Fruit fly (Drosophila melanogaster) whole organism, embryonic: Measurements from ENCODE around the gene CG42259.
A peak's percentile ranks its signal among the peaks of the same experiment; 100 is the strongest.

Experiments
- Blimp-1 ChIP-seq: fragments of 200-800 bp; sonication (Bioruptor generic); optimal IDR thresholded peaks from 3 replicates; lab custom pipeline; 2018; ENCODE audit warnings: missing biosample characterization, missing genetic modification characterization, mild to moderate bottlenecking, moderate library complexity, missing genetic modification reagents
- CG11696 ChIP-seq: fragments of 200-800 bp; sonication (Bioruptor generic); IDR thresholded peaks from 2 replicates; pipeline ENCODE4 v1.3.6; 2022; ENCODE audit warnings: missing biosample characterization, missing genetic modification characterization
- CG11723 ChIP-seq: fragments of 200-800 bp; sonication (Bioruptor generic); optimal IDR thresholded peaks from 2 replicates; lab custom pipeline; 2017; ENCODE audit warnings: missing biosample characterization, mild to moderate bottlenecking, missing genetic modification characterization
- CG13296 ChIP-seq: fragments of 200-800 bp; sonication (Bioruptor generic); optimal IDR thresholded peaks from 3 replicates; lab custom pipeline; 2018; ENCODE audit warnings: missing biosample characterization, mild to moderate bottlenecking, missing genetic modification characterization
- CG14014 ChIP-seq: fragments of 200-800 bp; sonication (Bioruptor generic); IDR thresholded peaks from 2 replicates; pipeline ENCODE4 v1.3.6; 2022; ENCODE audit warnings: missing biosample characterization, missing genetic modification characterization
- CG15011 ChIP-seq: fragments of 200-800 bp; sonication (Bioruptor generic); optimal IDR thresholded peaks from 3 replicates; lab custom pipeline; 2018; ENCODE audit warnings: missing biosample characterization, mild to moderate bottlenecking, missing genetic modification characterization
- CG1529 ChIP-seq: fragments of 200-800 bp; sonication (Bioruptor generic); optimal IDR thresholded peaks from 3 replicates; lab custom pipeline; 2018; ENCODE audit warnings: missing biosample characterization, missing genetic modification characterization
- CG1647 ChIP-seq: fragments of 200-800 bp; sonication (Bioruptor generic); optimal IDR thresholded peaks from 3 replicates; lab custom pipeline; 2016; ENCODE audit warnings: missing biosample characterization, missing genetic modification characterization
- CG17359 ChIP-seq: fragments of 200-800 bp; sonication (Bioruptor generic); optimal IDR thresholded peaks from 3 replicates; lab custom pipeline; 2018; ENCODE audit warnings: missing biosample characterization, mild to moderate bottlenecking, missing genetic modification characterization, moderate library complexity
- CG2202 ChIP-seq: fragments of 200-800 bp; sonication (Bioruptor generic); optimal IDR thresholded peaks from 2 replicates; lab custom pipeline; 2018; ENCODE audit warnings: missing biosample characterization, mild to moderate bottlenecking, missing genetic modification characterization
- CG33213 ChIP-seq: fragments of 200-800 bp; sonication (Bioruptor generic); optimal IDR thresholded peaks from 3 replicates; lab custom pipeline; 2016; ENCODE audit warnings: missing biosample characterization, missing genetic modification characterization
- CG33557 ChIP-seq: fragments of 200-800 bp; sonication (Bioruptor generic); optimal IDR thresholded peaks from 2 replicates; lab custom pipeline; 2019; ENCODE audit warnings: missing biosample characterization, mild to moderate bottlenecking, missing genetic modification characterization, moderate library complexity
- CG34422 ChIP-seq: fragments of 200-800 bp; sonication (Bioruptor generic); IDR thresholded peaks from 3 replicates; pipeline ENCODE4 v1.3.6; 2022; ENCODE audit warnings: missing biosample characterization, missing genetic modification characterization
- CG7372 ChIP-seq: fragments of 200-800 bp; sonication (Bioruptor generic); IDR thresholded peaks from 2 replicates; pipeline ENCODE4 v1.3.6; 2022; ENCODE audit warnings: missing biosample characterization, missing genetic modification characterization
- CG7745 ChIP-seq: fragments of 200-800 bp; sonication (Bioruptor generic); optimal IDR thresholded peaks from 2 replicates; lab custom pipeline; 2018; ENCODE audit warnings: missing biosample characterization, mild to moderate bottlenecking, missing genetic modification characterization, moderate library complexity
- CG7786 ChIP-seq: fragments of 200-800 bp; sonication (Bioruptor generic); optimal IDR thresholded peaks from 2 replicates; lab custom pipeline; 2016; ENCODE audit warnings: missing biosample characterization, missing genetic modification characterization
- CG7987 ChIP-seq: fragments of 200-800 bp; sonication (Bioruptor generic); optimal IDR thresholded peaks from 2 replicates; lab custom pipeline; 2018; ENCODE audit warnings: missing biosample characterization, mild to moderate bottlenecking, missing genetic modification characterization, moderate library complexity
- CG8359 ChIP-seq: fragments of 200-800 bp; sonication (Bioruptor generic); optimal IDR thresholded peaks from 2 replicates; lab custom pipeline; 2017; ENCODE audit warnings: missing biosample characterization, mild to moderate bottlenecking, missing genetic modification characterization, borderline replicate concordance
- CG9817 ChIP-seq: fragments of 200-800 bp; sonication (Bioruptor generic); optimal IDR thresholded peaks from 2 replicates; lab custom pipeline; 2018; ENCODE audit warnings: missing biosample characterization, mild to moderate bottlenecking, missing genetic modification characterization, moderate library complexity
- Chrac-16 ChIP-seq: fragments of 200-800 bp; sonication (Bioruptor generic); optimal IDR thresholded peaks from 3 replicates; lab custom pipeline; 2016; ENCODE audit warnings: missing biosample characterization, missing genetic modification characterization
- Dad ChIP-seq: fragments of 200-800 bp; sonication (Bioruptor generic); optimal IDR thresholded peaks from 3 replicates; lab custom pipeline; 2016; ENCODE audit warnings: missing biosample characterization, missing genetic modification characterization
- Doc2 ChIP-seq: fragments of 200-800 bp; sonication (Bioruptor generic); IDR thresholded peaks from 2 replicates; pipeline ENCODE4 v1.3.6; 2022; ENCODE audit warnings: missing biosample characterization, missing genetic modification characterization
- GATAe ChIP-seq: fragments of 200-800 bp; sonication (Bioruptor generic); conservative IDR thresholded peaks from 2 replicates; pipeline ENCODE4 v1.3.6; 2022; ENCODE audit warnings: missing biosample characterization, missing genetic modification characterization
- Gug ChIP-seq: fragments of 200-800 bp; sonication (Bioruptor generic); IDR thresholded peaks from 4 replicates; pipeline ENCODE4 v1.3.6; 2022; ENCODE audit warnings: missing biosample characterization, missing genetic modification characterization
- HLH4C ChIP-seq: fragments of 200-800 bp; sonication (Bioruptor generic); IDR thresholded peaks from 3 replicates; pipeline ENCODE4 v1.3.6; 2022; ENCODE audit warnings: missing biosample characterization, missing genetic modification characterization; ENCODE audit not compliant: partially characterized antibody
- Hr51 ChIP-seq, 2 experiments: fragments of 200-800 bp; sonication (Bioruptor generic); optimal IDR thresholded peaks; 2 replicates in 1 of 2; 3 replicates in 1 of 2; lab custom pipeline; 2016 to 2018; ENCODE audit warnings: missing biosample characterization in 2 of 2, missing genetic modification characterization in 2 of 2, mild to moderate bottlenecking in 1 of 2, moderate library complexity in 1 of 2
- Kr ChIP-seq: fragments of 200-800 bp; sonication (Bioruptor generic); optimal IDR thresholded peaks from 2 replicates; lab custom pipeline; 2017; ENCODE audit warnings: missing biosample characterization, mild to moderate bottlenecking, missing genetic modification characterization
- Neu2 ChIP-seq: fragments of 200-800 bp; sonication (Bioruptor generic); optimal IDR thresholded peaks from 3 replicates; lab custom pipeline; 2016; ENCODE audit warnings: missing biosample characterization, missing genetic modification characterization, borderline replicate concordance
- Sry-β ChIP-seq: fragments of 200-800 bp; sonication (Bioruptor generic); optimal IDR thresholded peaks from 2 replicates; lab custom pipeline; 2018; ENCODE audit warnings: missing biosample characterization, mild to moderate bottlenecking, missing genetic modification characterization, moderate library complexity
- Trl ChIP-seq, 3 experiments: fragments of >200 bp in 2 of 3; fragments of 200-800 bp in 1 of 3; sonication (Bioruptor generic) in 1 of 3; optimal IDR thresholded peaks; 2 replicates in 1 of 3; 3 replicates in 2 of 3; lab custom pipeline; 2016 to 2017; ENCODE audit warnings: missing biosample characterization in 1 of 3, missing genetic modification characterization in 1 of 3
- Xbp1 ChIP-seq: fragments of 200-800 bp; sonication (Bioruptor generic); optimal IDR thresholded peaks from 3 replicates; lab custom pipeline; 2016; ENCODE audit warnings: missing biosample characterization, mild to moderate bottlenecking, missing genetic modification characterization
- al ChIP-seq: fragments of 200-800 bp; sonication (Bioruptor generic); IDR thresholded peaks from 2 replicates; pipeline ENCODE4 v1.3.6; 2022; ENCODE audit warnings: missing biosample characterization, missing genetic modification characterization
- aop ChIP-seq: fragments of 200-800 bp; sonication (Bioruptor generic); IDR thresholded peaks from 2 replicates; pipeline ENCODE4 v1.3.6; 2022; ENCODE audit warnings: missing biosample characterization, missing genetic modification characterization
- bcd ChIP-seq: fragments of 200-800 bp; sonication (Bioruptor generic); optimal IDR thresholded peaks from 2 replicates; lab custom pipeline; 2017; ENCODE audit warnings: missing biosample characterization, mild to moderate bottlenecking, missing genetic modification characterization
- cad ChIP-seq: fragments of >200 bp; optimal IDR thresholded peaks from 2 replicates; lab custom pipeline; 2017; ENCODE audit warnings: missing biosample characterization, missing genetic modification characterization
- chif ChIP-seq, 2 experiments: fragments of 200-800 bp; sonication (Bioruptor generic); optimal IDR thresholded peaks; 3 replicates each; lab custom pipeline; 2016; ENCODE audit warnings: missing biosample characterization in 2 of 2, missing genetic modification characterization in 2 of 2
- crol ChIP-seq: fragments of 200-800 bp; sonication (Bioruptor generic); IDR thresholded peaks from 2 replicates; pipeline ENCODE4 v1.3.6; 2022; ENCODE audit warnings: missing biosample characterization, missing genetic modification characterization
- crp ChIP-seq, 2 experiments: fragments of 200-800 bp; sonication (Bioruptor generic); optimal IDR thresholded peaks; 2 replicates in 1 of 2; 3 replicates in 1 of 2; lab custom pipeline; 2017; ENCODE audit warnings: missing biosample characterization in 2 of 2, missing genetic modification characterization in 2 of 2, mild to moderate bottlenecking in 1 of 2, moderate library complexity in 1 of 2
- dan ChIP-seq: fragments of 200-800 bp; sonication (Bioruptor generic); IDR thresholded peaks from 2 replicates; pipeline ENCODE4 v1.3.6; 2022; ENCODE audit warnings: missing biosample characterization, missing genetic modification characterization
- en ChIP-seq: fragments of 200-800 bp; sonication (Bioruptor generic); optimal IDR thresholded peaks from 2 replicates; lab custom pipeline; 2016; ENCODE audit warnings: missing biosample characterization, missing genetic modification characterization
- gce ChIP-seq: fragments of 200-800 bp; sonication (Bioruptor generic); IDR thresholded peaks from 3 replicates; pipeline ENCODE4 v1.3.6; 2022; ENCODE audit warnings: missing biosample characterization, missing genetic modification characterization
- grn ChIP-seq: fragments of 200-800 bp; sonication (Bioruptor generic); optimal IDR thresholded peaks from 3 replicates; lab custom pipeline; 2017; ENCODE audit warnings: missing biosample characterization, missing genetic modification characterization
- gsb ChIP-seq: fragments of 200-800 bp; sonication (Bioruptor generic); IDR thresholded peaks from 2 replicates; pipeline ENCODE4 v1.3.6; 2022; ENCODE audit warnings: missing biosample characterization, missing genetic modification characterization
- jing ChIP-seq: fragments of 200-800 bp; sonication (Bioruptor generic); optimal IDR thresholded peaks from 2 replicates; lab custom pipeline; 2018; ENCODE audit warnings: missing biosample characterization, mild to moderate bottlenecking, missing genetic modification characterization
- kni ChIP-seq: fragments of 200-800 bp; sonication (Bioruptor generic); optimal IDR thresholded peaks from 3 replicates; lab custom pipeline; 2017; ENCODE audit warnings: mild to moderate bottlenecking, missing biosample characterization, missing genetic modification reagents, missing genetic modification characterization
- lbe ChIP-seq: fragments of 200-800 bp; sonication (Bioruptor generic); optimal IDR thresholded peaks from 2 replicates; lab custom pipeline; 2016; ENCODE audit warnings: missing biosample characterization, mild to moderate bottlenecking, missing genetic modification characterization
- odd ChIP-seq: fragments of 200-800 bp; sonication (Bioruptor generic); optimal IDR thresholded peaks from 2 replicates; lab custom pipeline; 2017; ENCODE audit warnings: missing biosample characterization, mild to moderate bottlenecking, missing genetic modification characterization
- prd ChIP-seq, 3 experiments: fragments of >200 bp in 2 of 3; fragments of 200-800 bp in 1 of 3; sonication (Bioruptor generic) in 1 of 3; optimal IDR thresholded peaks in 2 of 3; IDR thresholded peaks in 1 of 3; 2 replicates in 2 of 3; 3 replicates in 1 of 3; pipeline versions ENCODE4 v1.3.6 to Lab custom; 2017 to 2022; ENCODE audit warnings: missing biosample characterization in 1 of 3, missing genetic modification characterization in 1 of 3
- sob ChIP-seq: fragments of 200-800 bp; sonication (Bioruptor generic); IDR thresholded peaks from 2 replicates; pipeline ENCODE4 v1.3.6; 2022; ENCODE audit warnings: missing biosample characterization, missing genetic modification characterization
- sqz ChIP-seq: fragments of 200-800 bp; sonication (Bioruptor generic); optimal IDR thresholded peaks from 3 replicates; lab custom pipeline; 2018; ENCODE audit warnings: missing biosample characterization, mild to moderate bottlenecking, missing genetic modification characterization
- toy ChIP-seq: fragments of 200-800 bp; sonication (Bioruptor generic); IDR thresholded peaks from 2 replicates; pipeline ENCODE4 v1.3.6; 2022; ENCODE audit warnings: missing biosample characterization, missing genetic modification characterization

Gene CG42259

DNA sequence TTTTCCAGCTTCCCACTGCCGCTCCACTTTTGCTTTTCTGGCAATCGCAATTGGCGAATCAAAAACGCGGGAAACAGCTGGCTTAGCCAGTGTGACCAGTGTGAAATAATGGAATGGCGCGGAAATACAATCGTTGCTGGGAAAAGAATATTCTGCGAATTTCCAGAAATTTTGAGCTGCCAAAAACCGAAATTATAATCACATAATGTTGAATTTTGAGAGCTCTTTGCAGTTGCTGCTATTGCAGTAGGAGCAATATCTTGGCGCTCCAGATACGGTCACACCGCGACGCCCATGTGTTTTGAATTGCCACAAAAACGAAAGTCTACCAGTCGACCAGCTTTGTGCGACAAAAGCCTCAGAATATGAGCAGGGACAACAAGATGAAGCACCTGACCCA is 15.5 kb upstream of the CG42259 start, which contains the start of the genes Cdc45 and Rpp21 (continued):
- no peak for TF ChIP-seq CG13296 (GFP tag; lab: Kevin White, UChicago)
- TF ChIP-seq odd, result no peak
- TF ChIP-seq chif (GFP tag; optimal IDR thresholded peaks at IDR 0.05; lab: Kevin White, UChicago), result no peak
- TF ChIP-seq Kr (GFP tag; lab: Kevin White, UChicago), result no peak
- TF ChIP-seq CG14014 (GFP tag; lab: Robert Waterston, UW), result no peak
- TF ChIP-seq gce (GFP tag; lab: Robert Waterston, UW), result no peak
- TF ChIP-seq en (GFP tag; lab: Kevin White, UChicago), result no peak
- TF ChIP-seq CG7987 (GFP tag; lab: Kevin White, UChicago), result no peak
- TF ChIP-seq aop (GFP tag; lab: Robert Waterston, UW), result no peak
- no peak for TF ChIP-seq crol (GFP tag; lab: Robert Waterston, UW)
- no peak for TF ChIP-seq CG33557 (GFP tag; lab: Kevin White, UChicago)
- TF ChIP-seq Doc2, result no peak
- no peak for TF ChIP-seq Gug (GFP tag; lab: Robert Waterston, UW)
- TF ChIP-seq CG1529 (GFP tag; lab: Kevin White, UChicago), result no peak
- TF ChIP-seq HLH4C (GFP tag; lab: Robert Waterston, UW), result 0 out of 3 replicates have a peak, but pooled peaks have one; percentile 28
- no peak for TF ChIP-seq kni
- TF ChIP-seq Xbp1 (GFP tag; lab: Kevin White, UChicago), result no peak
- no peak for TF ChIP-seq cad (GFP tag; lab: Kevin White, UChicago)
- TF ChIP-seq CG15011 (GFP tag; lab: Kevin White, UChicago), result no peak
- TF ChIP-seq CG1647 (GFP tag; lab: Kevin White, UChicago), result no peak
- no peak for TF ChIP-seq gsb (GFP tag; lab: Robert Waterston, UW)
- TF ChIP-seq bcd (GFP tag; lab: Kevin White, UChicago), result no peak
- no peak for TF ChIP-seq CG9817 (tag; lab: Kevin White, UChicago)
- TF ChIP-seq CG7372 (GFP tag; lab: Robert Waterston, UW), result no peak
- no peak for TF ChIP-seq CG17359
- no peak for TF ChIP-seq Neu2 (GFP tag; lab: Kevin White, UChicago)
- TF ChIP-seq lbe, result no peak
- no peak for TF ChIP-seq al
- no peak for TF ChIP-seq CG11696 (GFP tag; lab: Robert Waterston, UW)
- TF ChIP-seq jing (GFP tag; lab: Kevin White, UChicago), result no peak
- no peak for TF ChIP-seq GATAe (GFP tag; lab: Robert Waterston, UW)
- no peak for TF ChIP-seq sob (GFP tag; lab: Robert Waterston, UW)
- TF ChIP-seq grn (GFP tag; lab: Kevin White, UChicago), result no peak
- no peak for TF ChIP-seq CG7745 (tag; lab: Kevin White, UChicago)
- TF ChIP-seq Blimp-1 (GFP tag; lab: Kevin White, UChicago), result peak; percentile 37
- no peak for TF ChIP-seq Sry-β (GFP tag; lab: Kevin White, UChicago)
- no peak for TF ChIP-seq CG33213 (GFP tag; lab: Kevin White, UChicago)
- TF ChIP-seq Trl (optimal IDR thresholded peaks at IDR 0.05; lab: Kevin White, UChicago), result no peak
- no peak for TF ChIP-seq Trl (GFP tag; optimal IDR thresholded peaks at IDR 0.05; lab: Kevin White, UChicago)
- TF ChIP-seq dan (GFP tag; lab: Robert Waterston, UW), result no peak
- no peak for TF ChIP-seq Chrac-16
- TF ChIP-seq sqz (GFP tag; lab: Kevin White, UChicago), result no peak
- no peak for TF ChIP-seq Dad (GFP tag; lab: Kevin White, UChicago)
- TF ChIP-seq CG11723 (GFP tag; lab: Kevin White, UChicago), result no peak
- no peak for TF ChIP-seq toy
- no peak for TF ChIP-seq prd (optimal IDR thresholded peaks at IDR 0.05; lab: Kevin White, UChicago)
- no peak for TF ChIP-seq prd (GFP tag; IDR thresholded peaks at IDR 0.05; lab: Robert Waterston, UW)
- no peak for TF ChIP-seq CG8359
- peak; percentile 32 to 86 for TF ChIP-seq crp (GFP tag; optimal IDR thresholded peaks at IDR 0.05; lab: Kevin White, UChicago)
- no peak for TF ChIP-seq CG2202 (tag; lab: Kevin White, UChicago)
- no peak for TF ChIP-seq CG34422 (GFP tag; lab: Robert Waterston, UW)
- no peak for TF ChIP-seq Hr51 (GFP tag; optimal IDR thresholded peaks at IDR 0.05; lab: Kevin White, UChicago)
- no peak for TF ChIP-seq CG7786 (GFP tag; lab: Kevin White, UChicago)
